Fruit fly (Drosophila melanogaster) whole organism, pupa: Measurements from ENCODE around the gene pdgy.
A peak's percentile ranks its signal among the peaks of the same experiment; 100 is the strongest.

ENCODE experiments used
- CG10348 ChIP-seq: fragments of 200-800 bp; sonication (Bioruptor generic); IDR thresholded peaks from 2 replicates; pipeline ENCODE4 v1.3.6; 2022; ENCODE audit warnings: missing biosample characterization, missing genetic modification characterization
- CG12605 ChIP-seq: fragments of 200-800 bp; sonication (Bioruptor generic); IDR thresholded peaks from 2 replicates; pipeline ENCODE4 v1.3.6; 2022; ENCODE audit warnings: missing biosample characterization, missing genetic modification characterization
- CG13204 ChIP-seq: fragments of 200-800 bp; sonication (Bioruptor generic); optimal IDR thresholded peaks from 2 replicates; lab custom pipeline; 2018; ENCODE audit warnings: missing biosample characterization, mild to moderate bottlenecking, missing genetic modification characterization, moderate library complexity
- CG14655 ChIP-seq: fragments of 200-800 bp; sonication (Bioruptor generic); optimal IDR thresholded peaks from 3 replicates; lab custom pipeline; 2017; ENCODE audit warnings: mild to moderate bottlenecking, missing biosample characterization, missing genetic modification reagents, missing genetic modification characterization
- CG15710 ChIP-seq: fragments of 200-800 bp; sonication (Bioruptor generic); optimal IDR thresholded peaks from 2 replicates; lab custom pipeline; 2018; ENCODE audit warnings: missing biosample characterization, mild to moderate bottlenecking, missing genetic modification characterization, moderate library complexity
- CG17806 ChIP-seq: fragments of 200-800 bp; sonication (Bioruptor generic); optimal IDR thresholded peaks from 2 replicates; lab custom pipeline; 2018; ENCODE audit warnings: missing biosample characterization, mild to moderate bottlenecking, missing genetic modification characterization, moderate library complexity
- CG32121 ChIP-seq: fragments of 200-800 bp; sonication (Bioruptor generic); IDR thresholded peaks from 2 replicates; pipeline ENCODE4 v1.3.6; 2022; ENCODE audit warnings: missing biosample characterization, missing genetic modification characterization
- CG34367 ChIP-seq: fragments of 200-800 bp; sonication (Bioruptor generic); optimal IDR thresholded peaks from 2 replicates; lab custom pipeline; 2018; ENCODE audit warnings: missing biosample characterization, mild to moderate bottlenecking, missing genetic modification characterization
- CG4496 ChIP-seq: fragments of 200-800 bp; sonication (Bioruptor generic); IDR thresholded peaks from 3 replicates; pipeline ENCODE4 v1.3.6; 2022; ENCODE audit warnings: missing biosample characterization, missing genetic modification characterization
- CG8159 ChIP-seq: fragments of 200-800 bp; sonication (Bioruptor generic); optimal IDR thresholded peaks from 3 replicates; lab custom pipeline; 2018; ENCODE audit warnings: missing biosample characterization, mild to moderate bottlenecking, missing genetic modification characterization, moderate library complexity
- CG8301 ChIP-seq: fragments of 200-800 bp; sonication (Bioruptor generic); optimal IDR thresholded peaks from 2 replicates; lab custom pipeline; 2018; ENCODE audit warnings: missing biosample characterization, mild to moderate bottlenecking, missing genetic modification characterization
- CG9948 ChIP-seq: fragments of 200-800 bp; sonication (Bioruptor generic); optimal IDR thresholded peaks from 2 replicates; lab custom pipeline; 2018; ENCODE audit warnings: missing biosample characterization, mild to moderate bottlenecking, missing genetic modification characterization, moderate library complexity
- D1 ChIP-seq: fragments of 200-800 bp; sonication (Bioruptor generic); optimal IDR thresholded peaks from 2 replicates; lab custom pipeline; 2018; ENCODE audit warnings: missing biosample characterization, mild to moderate bottlenecking, missing genetic modification characterization, moderate library complexity
- EcR ChIP-seq: fragments of 200-800 bp; sonication (Bioruptor generic); optimal IDR thresholded peaks from 3 replicates; lab custom pipeline; 2019; ENCODE audit warnings: missing biosample characterization, missing genetic modification characterization, mild to moderate bottlenecking, moderate library complexity, missing genetic modification reagents
- Ets98B ChIP-seq: fragments of 200-800 bp; sonication (Bioruptor generic); IDR thresholded peaks from 2 replicates; pipeline ENCODE4 v1.3.6; 2022; ENCODE audit warnings: missing biosample characterization, missing genetic modification characterization
- Pif1A ChIP-seq: fragments of 200-800 bp; sonication (Bioruptor generic); optimal IDR thresholded peaks from 3 replicates; lab custom pipeline; 2016; ENCODE audit warnings: missing biosample characterization, missing genetic modification characterization
- Pif1B ChIP-seq: fragments of 200-800 bp; sonication (Bioruptor generic); optimal IDR thresholded peaks from 3 replicates; lab custom pipeline; 2016; ENCODE audit warnings: missing biosample characterization, missing genetic modification characterization
- Snoo ChIP-seq: fragments of 200-800 bp; sonication (Bioruptor generic); optimal IDR thresholded peaks from 3 replicates; lab custom pipeline; 2017; ENCODE audit warnings: missing biosample characterization, mild to moderate bottlenecking, missing genetic modification characterization, inconsistent platforms
- fd96Ca ChIP-seq: fragments of 200-800 bp; sonication (Bioruptor generic); IDR thresholded peaks from 3 replicates; pipeline ENCODE4 v1.3.6; 2022; ENCODE audit warnings: missing biosample characterization, missing genetic modification characterization
- gl ChIP-seq: fragments of 200-800 bp; sonication (Bioruptor generic); optimal IDR thresholded peaks from 2 replicates; lab custom pipeline; 2018; ENCODE audit warnings: missing biosample characterization, mild to moderate bottlenecking, missing genetic modification characterization
- rn ChIP-seq: fragments of 200-800 bp; sonication (Bioruptor generic); IDR thresholded peaks from 2 replicates; pipeline ENCODE4 v1.3.6; 2022; ENCODE audit warnings: missing biosample characterization, missing genetic modification characterization

The pdgy gene

dm6 chrX:14893872-14894271 is 59.5 kb downstream of the pdgy start:
- TF ChIP-seq CG8159 (tag; lab: Kevin White, UChicago) = no peak
- TF ChIP-seq Pif1A = no peak
- no peak for TF ChIP-seq CG12605
- TF ChIP-seq CG13204 (GFP tag; lab: Kevin White, UChicago) = no peak
- TF ChIP-seq Ets98B (GFP tag; lab: Robert Waterston, UW) = no peak
- TF ChIP-seq CG17806 (tag; lab: Kevin White, UChicago) = no peak
- no peak for TF ChIP-seq EcR
- TF ChIP-seq, all 21 proteins: peak for 0

DNA sequence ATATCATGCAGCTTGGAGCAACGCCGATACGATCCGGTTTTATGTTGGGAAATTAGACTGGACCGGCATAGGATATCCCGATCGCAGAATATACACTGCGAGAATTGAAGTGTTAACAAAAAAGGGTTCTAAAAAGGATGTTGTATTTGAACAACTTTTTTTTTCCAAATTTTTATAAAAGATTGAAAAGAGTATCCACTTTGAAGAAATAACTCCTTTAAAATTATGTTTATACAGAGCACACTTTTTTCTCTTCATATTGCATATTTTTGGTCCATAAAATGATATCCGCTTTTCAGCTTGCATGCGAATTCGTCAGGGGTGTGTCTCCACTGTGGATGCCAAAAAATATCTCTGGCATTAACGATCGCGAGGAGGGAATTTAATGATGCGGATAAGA is 61.0 kb downstream of the pdgy start:
- TF ChIP-seq rn (GFP tag; lab: Robert Waterston, UW) (0 out of 2 replicates have a peak, but pooled peaks have one; percentile 19), CG13204 (GFP tag; lab: Kevin White, UChicago) (no peak), CG14655 (peak; percentile 8), CG8159 (tag; lab: Kevin White, UChicago) (peak; percentile 42), CG12605 (no peak), Pif1A (peak; percentile 16), D1 (no peak), CG4496 (GFP tag; lab: Robert Waterston, UW) (peak; percentile 56; the same call in 2 of the 3 replicates), Ets98B (GFP tag; lab: Robert Waterston, UW) (peak; percentile 16; the same call in 1 of the 2 replicates), CG32121 (GFP tag; lab: Robert Waterston, UW) (0 out of 2 replicates have a peak, but pooled peaks have one; percentile 20), CG8301 (tag; lab: Kevin White, UChicago) (peak; percentile 29), CG10348 (GFP tag; lab: Robert Waterston, UW) (no peak)
- TF ChIP-seq, all 21 proteins: peak for 8

DNA sequence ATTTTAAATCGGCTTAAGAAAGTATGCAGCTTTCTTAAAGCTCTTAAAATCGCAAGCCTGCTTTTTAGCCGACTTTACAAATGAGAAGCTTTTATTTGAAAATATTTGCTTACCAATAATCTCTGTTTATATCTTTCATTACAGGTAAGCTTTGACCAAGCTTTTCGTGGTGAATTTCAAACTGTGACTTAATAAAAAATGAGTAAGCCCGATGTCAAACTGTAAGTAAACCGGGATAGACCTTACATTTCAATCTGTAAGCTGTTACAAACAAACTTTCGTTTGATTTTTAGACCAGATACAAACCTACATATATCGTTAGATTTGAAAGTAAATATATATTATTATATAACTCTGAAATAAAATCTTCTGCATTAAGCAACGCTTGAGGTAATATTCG is 67.8 kb downstream of the pdgy start:
- TF ChIP-seq Pif1B (GFP tag; lab: Kevin White, UChicago) = no peak
- TF ChIP-seq gl (tag; lab: Kevin White, UChicago) = no peak
- TF ChIP-seq CG9948 (tag; lab: Kevin White, UChicago) = no peak
- TF ChIP-seq EcR = no peak
- no peak for TF ChIP-seq Ets98B (GFP tag; lab: Robert Waterston, UW)
- no peak for TF ChIP-seq CG10348 (GFP tag; lab: Robert Waterston, UW)
- TF ChIP-seq CG15710 (tag; lab: Kevin White, UChicago) = no peak
- TF ChIP-seq CG13204 (GFP tag; lab: Kevin White, UChicago) = no peak
- TF ChIP-seq D1 = no peak
- TF ChIP-seq Snoo = no peak

- TF ChIP-seq EcR (no peak), Pif1B (GFP tag; lab: Kevin White, UChicago) (no peak), Snoo (no peak), CG10348 (GFP tag; lab: Robert Waterston, UW) (no peak), CG14655 (no peak), CG32121 (GFP tag; lab: Robert Waterston, UW) (no peak), Pif1A (no peak), CG8301 (tag; lab: Kevin White, UChicago) (no peak), CG9948 (tag; lab: Kevin White, UChicago) (no peak), CG13204 (GFP tag; lab: Kevin White, UChicago) (no peak), CG17806 (tag; lab: Kevin White, UChicago) (no peak), fd96Ca (GFP tag; lab: Robert Waterston, UW) (no peak), CG12605 (no peak), CG34367 (tag; lab: Kevin White, UChicago) (no peak), D1 (no peak), gl (tag; lab: Kevin White, UChicago) (no peak), Ets98B (GFP tag; lab: Robert Waterston, UW) (no peak), CG15710 (tag; lab: Kevin White, UChicago) (no peak)
Observed at dm6 chrX:14883993-14884392, 69.3 kb downstream of the pdgy start.
